Worm (Caenorhabditis elegans) whole organism, mixed stage, embryonic: ENCODE measurements around the gene H03E18.2.

Source experiments
- elt-1 ChIP-seq: sonication (generic microtip); optimal IDR thresholded peaks from 2 replicates; lab custom pipeline; 2017; ENCODE audit warnings: missing genetic modification characterization, mild to moderate bottlenecking, missing compliant biosample characterization, antibody characterized with exemption, moderate library complexity, borderline replicate concordance; ENCODE audit not compliant: insufficient read depth
- lin-32 ChIP-seq: fragments of 200-800 bp; sonication (Bioruptor generic); optimal IDR thresholded peaks from 2 replicates; lab custom pipeline; 2018; ENCODE audit warnings: mild to moderate bottlenecking, missing genetic modification characterization, missing compliant biosample characterization
- lsy-2 ChIP-seq: fragments of 150-350 bp; optimal IDR thresholded peaks from 2 replicates; lab custom pipeline; 2014; ENCODE audit warnings: missing biosample characterization, missing genetic modification characterization
- nhr-237 ChIP-seq: fragments of 150-350 bp; optimal IDR thresholded peaks from 2 replicates; lab custom pipeline; 2014; ENCODE audit warnings: missing biosample characterization, missing genetic modification characterization
- snpc-4 ChIP-seq: fragments of 150-350 bp; optimal IDR thresholded peaks from 2 replicates; lab custom pipeline; 2014; ENCODE audit warnings: missing biosample characterization, missing genetic modification characterization
- unc-62 ChIP-seq: fragments of 150-350 bp; optimal IDR thresholded peaks from 2 replicates; lab custom pipeline; 2014; ENCODE audit warnings: missing biosample characterization, missing genetic modification reagents, missing genetic modification characterization
- zip-8 ChIP-seq: fragments of 150-350 bp; optimal IDR thresholded peaks from 2 replicates; lab custom pipeline; 2014; ENCODE audit warnings: missing biosample characterization, missing genetic modification characterization
- ztf-11 ChIP-seq: fragments of 150-350 bp; optimal IDR thresholded peaks from 2 replicates; lab custom pipeline; 2014; ENCODE audit warnings: missing biosample characterization, missing genetic modification characterization

ce11 chrX:8507053-8507452 lies 13.2 kb downstream of the H03E18.2 start:
- TF ChIP-seq nhr-237 (tag; lab: Kevin White, UChicago), result no peak
- TF ChIP-seq lin-32 (GFP tag; lab: Kevin White, UChicago), result no peak
- no peak for TF ChIP-seq unc-62 (GFP tag; lab: Kevin White, UChicago)
- TF ChIP-seq elt-1, result no peak
- TF ChIP-seq lsy-2 (tag; lab: Kevin White, UChicago), result no peak
- no peak for TF ChIP-seq ztf-11
- TF ChIP-seq snpc-4 (tag; lab: Kevin White, UChicago), result no peak
- no peak for TF ChIP-seq zip-8 (tag; lab: Kevin White, UChicago)
